Worm (Caenorhabditis elegans) whole organism, L4 larva: ENCODE measurements around the gene C44C10.12.

Source experiments
- D1046.2 ChIP-seq: fragments of 200-800 bp; sonication (Bioruptor generic); IDR thresholded peaks from 2 replicates; pipeline ENCODE4 v1.3.6; 2022; ENCODE audit warnings: missing genetic modification characterization, missing compliant biosample characterization
- F26F4.8 ChIP-seq: fragments of 200-800 bp; sonication (Bioruptor generic); conservative IDR thresholded peaks from 2 replicates; pipeline ENCODE4 v1.3.6; 2022; ENCODE audit warnings: missing genetic modification characterization, missing compliant biosample characterization
- F37D6.2 ChIP-seq: sonication (generic microtip); optimal IDR thresholded peaks from 2 replicates; lab custom pipeline; 2016; ENCODE audit warnings: mild to moderate bottlenecking, missing genetic modification characterization, missing compliant biosample characterization
- F49E8.2 ChIP-seq: sonication (generic microtip); optimal IDR thresholded peaks from 2 replicates; lab custom pipeline; 2016; ENCODE audit warnings: missing compliant biosample characterization, mild to moderate bottlenecking, missing genetic modification characterization, borderline replicate concordance
- R02D3.7 ChIP-seq: fragments of 150-350 bp; sonication (generic microtip); optimal IDR thresholded peaks from 3 replicates; lab custom pipeline; 2014; ENCODE audit warnings: missing biosample characterization, missing genetic modification characterization
- T20F7.1 ChIP-seq: fragments of 200-800 bp; sonication (Bioruptor generic); optimal IDR thresholded peaks from 2 replicates; lab custom pipeline; 2018; ENCODE audit warnings: mild to moderate bottlenecking, missing genetic modification characterization, missing compliant biosample characterization
- T26A8.4 ChIP-seq: fragments of 200-800 bp; sonication (Bioruptor generic); IDR thresholded peaks from 2 replicates; pipeline ENCODE4 v1.3.6; 2022; ENCODE audit warnings: missing genetic modification characterization, missing compliant biosample characterization
- arid-1 ChIP-seq: fragments of 200-800 bp; sonication (Bioruptor generic); conservative IDR thresholded peaks from 2 replicates; pipeline ENCODE4 v1.3.6; 2022; ENCODE audit warnings: missing genetic modification reagents, missing genetic modification characterization, missing compliant biosample characterization
- ceh-28 ChIP-seq: fragments of 150-350 bp; optimal IDR thresholded peaks from 2 replicates; lab custom pipeline; 2014; ENCODE audit warnings: missing biosample characterization, missing genetic modification reagents, missing genetic modification characterization
- ceh-32 ChIP-seq: sonication (generic microtip); optimal IDR thresholded peaks from 2 replicates; lab custom pipeline; 2016; ENCODE audit warnings: mild to moderate bottlenecking, missing genetic modification characterization, missing compliant biosample characterization; ENCODE audit not compliant: poor library complexity
- ceh-62 ChIP-seq: sonication (generic microtip); optimal IDR thresholded peaks from 2 replicates; lab custom pipeline; 2017; ENCODE audit warnings: missing biosample characterization, missing genetic modification characterization
- cey-2 ChIP-seq: sonication (generic microtip); optimal IDR thresholded peaks from 3 replicates; lab custom pipeline; 2017; ENCODE audit warnings: missing genetic modification characterization, mild to moderate bottlenecking, missing compliant biosample characterization, antibody characterized with exemption, borderline replicate concordance; ENCODE audit not compliant: insufficient read depth
- ctbp-1 ChIP-seq: fragments of 200-800 bp; sonication (Bioruptor generic); IDR thresholded peaks from 2 replicates; pipeline ENCODE4 v1.3.6; 2022; ENCODE audit warnings: missing genetic modification reagents, missing genetic modification characterization, missing compliant biosample characterization
- daf-16 ChIP-seq, 3 experiments: sonication (generic microtip); optimal IDR thresholded peaks; 2 replicates each; lab custom pipeline; 2016 to 2017; ENCODE audit warnings: missing genetic modification characterization in 3 of 3, missing genetic modification reagents in 3 of 3, mild to moderate bottlenecking in 2 of 3, missing compliant biosample characterization in 2 of 3, missing biosample characterization in 1 of 3, moderate library complexity in 1 of 3
- daf-8 ChIP-seq: fragments of 200-800 bp; sonication (Bioruptor generic); IDR thresholded peaks from 2 replicates; pipeline ENCODE4 v1.3.6; 2022; ENCODE audit warnings: missing genetic modification characterization, missing compliant biosample characterization
- dmd-6 ChIP-seq: fragments of 200-800 bp; sonication (Bioruptor generic); IDR thresholded peaks from 2 replicates; pipeline ENCODE4 v1.3.6; 2022; ENCODE audit warnings: missing genetic modification reagents, missing genetic modification characterization, missing compliant biosample characterization
- dmd-9 ChIP-seq: fragments of 200-800 bp; sonication (Bioruptor generic); IDR thresholded peaks from 2 replicates; pipeline ENCODE4 v1.3.6; 2022; ENCODE audit warnings: missing genetic modification reagents, missing genetic modification characterization, missing compliant biosample characterization
- dpl-1 ChIP-seq: fragments of 150-350 bp; optimal IDR thresholded peaks from 2 replicates; lab custom pipeline; 2014; ENCODE audit warnings: missing biosample characterization, missing genetic modification reagents, missing genetic modification characterization
- egl-27 ChIP-seq: sonication (generic microtip); optimal IDR thresholded peaks from 3 replicates; lab custom pipeline; 2017; ENCODE audit warnings: missing biosample characterization, missing genetic modification reagents, missing genetic modification characterization
- gei-8 ChIP-seq: fragments of 200-800 bp; sonication (Bioruptor generic); optimal IDR thresholded peaks from 2 replicates; lab custom pipeline; 2018; ENCODE audit warnings: mild to moderate bottlenecking, missing genetic modification characterization, missing compliant biosample characterization
- hlh-11 ChIP-seq: fragments of 200-800 bp; sonication (Bioruptor generic); optimal IDR thresholded peaks from 2 replicates; lab custom pipeline; 2018; ENCODE audit warnings: mild to moderate bottlenecking, missing genetic modification characterization, missing compliant biosample characterization
- hlh-30 ChIP-seq: sonication (generic microtip); optimal IDR thresholded peaks from 2 replicates; lab custom pipeline; 2017; ENCODE audit warnings: antibody characterized with exemption, mild to moderate bottlenecking, missing genetic modification characterization, missing compliant biosample characterization; ENCODE audit not compliant: insufficient read depth
- lim-7 ChIP-seq: fragments of 200-800 bp; sonication (Bioruptor generic); IDR thresholded peaks from 2 replicates; pipeline ENCODE4 v1.3.6; 2022; ENCODE audit warnings: missing genetic modification characterization, missing compliant biosample characterization
- lin-13 ChIP-seq: fragments of 150-350 bp; optimal IDR thresholded peaks from 2 replicates; lab custom pipeline; 2014; ENCODE audit warnings: missing biosample characterization, missing genetic modification reagents, missing genetic modification characterization
- mdl-1 ChIP-seq, 2 experiments: fragments of 150-350 bp in 1 of 2; sonication (generic microtip) in 1 of 2; optimal IDR thresholded peaks; 2 replicates each; lab custom pipeline; 2014 to 2017; ENCODE audit warnings: missing biosample characterization in 2 of 2, missing genetic modification characterization in 2 of 2
- mdt-29 ChIP-seq: fragments of 200-800 bp; sonication (Bioruptor generic); IDR thresholded peaks from 2 replicates; pipeline ENCODE4 v1.3.6; 2022; ENCODE audit warnings: missing genetic modification reagents, missing genetic modification characterization, missing compliant biosample characterization
- mxl-3 ChIP-seq: fragments of 200-800 bp; sonication (Bioruptor generic); optimal IDR thresholded peaks from 2 replicates; lab custom pipeline; 2018; ENCODE audit warnings: mild to moderate bottlenecking, missing genetic modification characterization, missing compliant biosample characterization
- nhr-10 ChIP-seq: fragments of 150-350 bp; optimal IDR thresholded peaks from 2 replicates; lab custom pipeline; 2014; ENCODE audit warnings: missing biosample characterization, missing genetic modification characterization
- nhr-102 ChIP-seq: sonication (generic microtip); optimal IDR thresholded peaks from 2 replicates; lab custom pipeline; 2016; ENCODE audit warnings: mild to moderate bottlenecking, missing genetic modification characterization, moderate library complexity, missing compliant biosample characterization
- nhr-11 ChIP-seq: fragments of 150-350 bp; optimal IDR thresholded peaks from 2 replicates; lab custom pipeline; 2014; ENCODE audit warnings: missing biosample characterization, missing genetic modification characterization
- nhr-237 ChIP-seq: sonication (generic microtip); optimal IDR thresholded peaks from 2 replicates; lab custom pipeline; 2017; ENCODE audit warnings: missing biosample characterization, missing genetic modification characterization
- nhr-25 ChIP-seq: sonication (generic microtip); optimal IDR thresholded peaks from 2 replicates; lab custom pipeline; 2017; ENCODE audit warnings: missing genetic modification characterization, mild to moderate bottlenecking, missing compliant biosample characterization, antibody characterized with exemption, moderate library complexity, borderline replicate concordance; ENCODE audit not compliant: insufficient read depth
- nhr-41 ChIP-seq: fragments of 200-800 bp; sonication (Bioruptor generic); IDR thresholded peaks from 2 replicates; pipeline ENCODE4 v1.3.6; 2022; ENCODE audit warnings: missing genetic modification reagents, missing genetic modification characterization, missing compliant biosample characterization
- nhr-6 ChIP-seq: fragments of 150-350 bp; optimal IDR thresholded peaks from 2 replicates; lab custom pipeline; 2014; ENCODE audit warnings: missing biosample characterization, missing genetic modification characterization
- pha-4 ChIP-seq, 2 experiments: fragments of 150-350 bp in 1 of 2; fragments of 200-800 bp in 1 of 2; sonication (Bioruptor generic) in 1 of 2; IDR thresholded peaks in 1 of 2; optimal IDR thresholded peaks in 1 of 2; 2 replicates each; pipeline versions ENCODE4 v1.3.6 to Lab custom; 2014 to 2022; ENCODE audit warnings: missing genetic modification characterization in 2 of 2, missing genetic modification reagents in 2 of 2, missing biosample characterization in 1 of 2, missing compliant biosample characterization in 1 of 2
- php-3 ChIP-seq: fragments of 200-800 bp; sonication (Bioruptor generic); IDR thresholded peaks from 2 replicates; pipeline ENCODE4 v1.3.6; 2022; ENCODE audit warnings: missing genetic modification reagents, missing genetic modification characterization, missing compliant biosample characterization
- pqm-1 ChIP-seq: sonication (generic microtip); optimal IDR thresholded peaks from 2 replicates; lab custom pipeline; 2017; ENCODE audit warnings: missing biosample characterization, missing genetic modification characterization
- rbr-2 ChIP-seq: sonication (generic microtip); optimal IDR thresholded peaks from 2 replicates; lab custom pipeline; 2016; ENCODE audit warnings: missing genotype, missing genetic modification characterization, missing compliant biosample characterization
- set-16 ChIP-seq: fragments of 200-800 bp; sonication (Bioruptor generic); IDR thresholded peaks from 2 replicates; pipeline ENCODE4 v1.3.6; 2022; ENCODE audit warnings: missing genetic modification reagents, missing genetic modification characterization, missing compliant biosample characterization
- spr-1 ChIP-seq: sonication (generic microtip); optimal IDR thresholded peaks from 2 replicates; lab custom pipeline; 2016; ENCODE audit warnings: mild to moderate bottlenecking, missing genetic modification characterization, missing compliant biosample characterization
- spr-3 ChIP-seq: fragments of 200-800 bp; sonication (Bioruptor generic); optimal IDR thresholded peaks from 2 replicates; lab custom pipeline; 2018; ENCODE audit warnings: mild to moderate bottlenecking, missing genetic modification characterization, missing compliant biosample characterization
- tra-1 ChIP-seq: fragments of 200-800 bp; sonication (Bioruptor generic); IDR thresholded peaks from 2 replicates; pipeline ENCODE4 v1.3.6; 2022; ENCODE audit warnings: missing genetic modification reagents, missing genetic modification characterization, missing compliant biosample characterization
- unc-130 ChIP-seq: sonication (generic microtip); optimal IDR thresholded peaks from 2 replicates; lab custom pipeline; 2016; ENCODE audit warnings: missing genetic modification reagents, missing genetic modification characterization, missing compliant biosample characterization
- unc-39 ChIP-seq: sonication (generic microtip); optimal IDR thresholded peaks from 2 replicates; lab custom pipeline; 2017; ENCODE audit warnings: missing biosample characterization, missing genetic modification characterization
- zag-1 ChIP-seq: fragments of 150-350 bp; optimal IDR thresholded peaks from 2 replicates; lab custom pipeline; 2014; ENCODE audit warnings: missing biosample characterization, missing genetic modification characterization
- zfp-3 ChIP-seq: fragments of 200-800 bp; sonication (Bioruptor generic); conservative IDR thresholded peaks from 2 replicates; pipeline ENCODE4 v1.3.6; 2022; ENCODE audit warnings: missing genetic modification reagents, missing genetic modification characterization, missing compliant biosample characterization
- zip-2 ChIP-seq: fragments of 150-350 bp; optimal IDR thresholded peaks from 2 replicates; lab custom pipeline; 2014; ENCODE audit warnings: missing biosample characterization, missing genetic modification characterization

Gene C44C10.12

DNA sequence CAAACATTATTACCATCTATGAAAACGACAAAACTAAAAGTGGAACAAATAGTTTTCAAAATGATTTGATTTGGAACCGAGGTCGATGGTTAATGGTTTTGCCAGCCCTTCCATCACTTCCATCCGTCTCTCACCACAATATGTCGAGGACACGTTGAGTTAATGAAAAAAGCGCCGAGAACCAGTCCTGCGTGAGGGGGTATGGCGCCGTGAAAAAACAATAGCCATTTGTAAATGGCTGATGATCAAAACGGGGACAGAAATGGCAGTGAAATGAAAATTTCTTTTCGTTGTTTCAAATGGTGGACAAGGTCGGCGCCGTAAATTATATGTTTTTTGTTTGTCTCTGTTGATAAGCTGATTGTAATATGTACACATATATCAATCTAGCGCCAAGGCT lies 23.3 kb downstream of the C44C10.12 start (continued):
- no peak for TF ChIP-seq php-3
- TF ChIP-seq F26F4.8 (GFP tag; lab: Robert Waterston, UW): no peak
- TF ChIP-seq lim-7 (GFP tag; lab: Robert Waterston, UW): no peak
- no peak for TF ChIP-seq zip-2 (tag; lab: Kevin White, UChicago)
- TF ChIP-seq T26A8.4 (GFP tag; lab: Robert Waterston, UW): no peak
- TF ChIP-seq pqm-1 (tag; lab: Kevin White, UChicago): no peak
- TF ChIP-seq mdl-1 (tag; optimal IDR thresholded peaks at IDR 0.05; lab: Kevin White, UChicago): no peak
- 0 out of 2 replicates have a peak, but pooled peaks have one; percentile 27 for TF ChIP-seq tra-1 (GFP tag; lab: Robert Waterston, UW)
- TF ChIP-seq rbr-2 (tag; lab: Kevin White, UChicago): no peak
- TF ChIP-seq daf-8 (GFP tag; lab: Robert Waterston, UW): no peak
- no peak for TF ChIP-seq R02D3.7
- no peak for TF ChIP-seq nhr-6 (tag; lab: Kevin White, UChicago)
- TF ChIP-seq spr-1 (tag; lab: Kevin White, UChicago): no peak
- no peak for TF ChIP-seq dmd-9 (GFP tag; lab: Robert Waterston, UW)
- no peak for TF ChIP-seq nhr-237 (tag; lab: Kevin White, UChicago)
- TF ChIP-seq mdt-29 (GFP tag; lab: Robert Waterston, UW): no peak
- TF ChIP-seq T20F7.1 (GFP tag; lab: Kevin White, UChicago): no peak
- TF ChIP-seq egl-27 (tag; lab: Kevin White, UChicago): no peak
- no peak for TF ChIP-seq zfp-3 (GFP tag; lab: Robert Waterston, UW)
- TF ChIP-seq set-16 (GFP tag; lab: Robert Waterston, UW): no peak
- TF ChIP-seq D1046.2 (GFP tag; lab: Robert Waterston, UW): no peak
- TF ChIP-seq dmd-6 (GFP tag; lab: Robert Waterston, UW): no peak
- TF ChIP-seq spr-3: no peak
- TF ChIP-seq dpl-1: no peak
- no peak for TF ChIP-seq nhr-11 (tag; lab: Kevin White, UChicago)
- no peak for TF ChIP-seq nhr-41
- TF ChIP-seq lin-13 (GFP tag; lab: Kevin White, UChicago): no peak
- TF ChIP-seq F37D6.2 (tag; lab: Kevin White, UChicago): no peak
- TF ChIP-seq unc-39: no peak
- no peak for TF ChIP-seq unc-130 (GFP tag; lab: Kevin White, UChicago)
- TF ChIP-seq ceh-32 (tag; lab: Kevin White, UChicago): no peak
- peak; percentile 38 for TF ChIP-seq hlh-11 (tag; lab: Kevin White, UChicago)
- TF ChIP-seq ctbp-1 (GFP tag; lab: Robert Waterston, UW): no peak
- TF ChIP-seq cey-2: peak; percentile 39
- TF ChIP-seq hlh-30 (tag; lab: Kevin White, UChicago): no peak
- TF ChIP-seq nhr-10 (tag; lab: Kevin White, UChicago): no peak
- TF ChIP-seq ceh-28 (tag; lab: Kevin White, UChicago): no peak
- no peak for TF ChIP-seq F49E8.2 (tag; lab: Kevin White, UChicago)
- no peak for TF ChIP-seq arid-1
- no peak for TF ChIP-seq daf-16 (GFP tag; optimal IDR thresholded peaks at IDR 0.05; lab: Kevin White, UChicago)
- peak; percentile 23 for TF ChIP-seq daf-16 (tag; optimal IDR thresholded peaks at IDR 0.05; lab: Kevin White, UChicago)
- peak; percentile 55 for TF ChIP-seq nhr-25 (tag; lab: Kevin White, UChicago)
- TF ChIP-seq nhr-102 (tag; lab: Kevin White, UChicago): no peak
- no peak for TF ChIP-seq ceh-62 (tag; lab: Kevin White, UChicago)
- no peak for TF ChIP-seq gei-8
- TF ChIP-seq mxl-3 (GFP tag; lab: Kevin White, UChicago): peak; percentile 65
- no peak for TF ChIP-seq pha-4 (GFP tag; IDR thresholded peaks at IDR 0.05; lab: Robert Waterston, UW)
- TF ChIP-seq pha-4 (tag; optimal IDR thresholded peaks at IDR 0.05; lab: Kevin White, UChicago): no peak
- TF ChIP-seq zag-1 (tag; lab: Kevin White, UChicago): no peak
